Worm (Caenorhabditis elegans) whole organism, midembryonic: ENCODE results near the gene C07B5.2.

Experiments used
- T22C8.4 ChIP-seq: fragments of 200-800 bp; sonication (Bioruptor generic); IDR thresholded peaks from 2 replicates; pipeline ENCODE4 v1.3.6; 2022; ENCODE audit warnings: missing genetic modification characterization, missing compliant biosample characterization
- cog-1 ChIP-seq: sonication (generic microtip); optimal IDR thresholded peaks from 2 replicates; lab custom pipeline; 2016; ENCODE audit warnings: missing genetic modification characterization, missing compliant biosample characterization
- flt-1 ChIP-seq: fragments of 200-800 bp; sonication (Bioruptor generic); IDR thresholded peaks from 2 replicates; pipeline ENCODE4 v1.3.6; 2022; ENCODE audit warnings: missing genetic modification characterization, missing compliant biosample characterization
- klf-2 ChIP-seq: fragments of 200-800 bp; sonication (Bioruptor generic); conservative IDR thresholded peaks from 2 replicates; pipeline ENCODE4 v1.3.6; 2022; ENCODE audit warnings: missing genetic modification reagents, missing genetic modification characterization, missing compliant biosample characterization
- tab-1 ChIP-seq: fragments of 200-800 bp; sonication (Bioruptor generic); IDR thresholded peaks from 2 replicates; pipeline ENCODE4 v1.3.6; 2022; ENCODE audit warnings: missing genetic modification characterization, missing compliant biosample characterization
- ztf-23 ChIP-seq: fragments of 200-800 bp; sonication (Bioruptor generic); IDR thresholded peaks from 2 replicates; pipeline ENCODE4 v1.3.6; 2022; ENCODE audit warnings: missing genetic modification reagents, missing genetic modification characterization, missing compliant biosample characterization
- ztf-29 ChIP-seq: fragments of 200-800 bp; sonication (Bioruptor generic); IDR thresholded peaks from 2 replicates; pipeline ENCODE4 v1.3.6; 2022; ENCODE audit warnings: missing genetic modification reagents, missing genetic modification characterization, missing compliant biosample characterization

ce11 chrX:9544405-9544804, 27.4 kb upstream of the C07B5.2 start:
- no peak for TF ChIP-seq T22C8.4 (GFP tag; lab: Robert Waterston, UW)
- TF ChIP-seq cog-1: no peak
- no peak for TF ChIP-seq tab-1 (GFP tag; lab: Robert Waterston, UW)
- no peak for TF ChIP-seq ztf-23 (GFP tag; lab: Robert Waterston, UW)
- TF ChIP-seq klf-2 (GFP tag; lab: Robert Waterston, UW): no peak
- no peak for TF ChIP-seq ztf-29 (GFP tag; lab: Robert Waterston, UW)
- no peak for TF ChIP-seq flt-1 (GFP tag; lab: Robert Waterston, UW)
